Fruit fly (Drosophila melanogaster) whole organism, embryonic: ENCODE measurements around the gene Cisd2.
A peak's percentile ranks its signal among the peaks of the same experiment; 100 is the strongest.

Experiments used
- Abd-B ChIP-seq: fragments of 200-800 bp; sonication (Bioruptor generic); optimal IDR thresholded peaks from 2 replicates; lab custom pipeline; 2018; ENCODE audit warnings: missing biosample characterization, mild to moderate bottlenecking, missing genetic modification characterization, moderate library complexity
- Aef1 ChIP-seq: fragments of 200-800 bp; sonication (Bioruptor generic); IDR thresholded peaks from 3 replicates; pipeline ENCODE4 v1.3.6; 2022; ENCODE audit warnings: missing biosample characterization, missing genetic modification characterization
- CG12744 ChIP-seq: fragments of 200-800 bp; sonication (Bioruptor generic); optimal IDR thresholded peaks from 2 replicates; lab custom pipeline; 2016; ENCODE audit warnings: missing biosample characterization, missing genetic modification characterization
- CG14014 ChIP-seq: fragments of 200-800 bp; sonication (Bioruptor generic); IDR thresholded peaks from 2 replicates; pipeline ENCODE4 v1.3.6; 2022; ENCODE audit warnings: missing biosample characterization, missing genetic modification characterization
- CG14441 ChIP-seq: fragments of 200-800 bp; sonication (Bioruptor generic); IDR thresholded peaks from 2 replicates; pipeline ENCODE4 v1.3.6; 2022; ENCODE audit warnings: missing biosample characterization, missing genetic modification characterization
- CG31224 ChIP-seq: fragments of 200-800 bp; sonication (Bioruptor generic); IDR thresholded peaks from 2 replicates; pipeline ENCODE4 v1.3.6; 2022; ENCODE audit warnings: missing biosample characterization, missing genetic modification characterization
- CG3407 ChIP-seq: fragments of 200-800 bp; sonication (Bioruptor generic); optimal IDR thresholded peaks from 2 replicates; lab custom pipeline; 2018; ENCODE audit warnings: missing biosample characterization, mild to moderate bottlenecking, missing genetic modification characterization
- CG34422 ChIP-seq: fragments of 200-800 bp; sonication (Bioruptor generic); IDR thresholded peaks from 3 replicates; pipeline ENCODE4 v1.3.6; 2022; ENCODE audit warnings: missing biosample characterization, missing genetic modification characterization
- CG3847 ChIP-seq: fragments of 200-800 bp; sonication (Bioruptor generic); IDR thresholded peaks from 2 replicates; pipeline ENCODE4 v1.3.6; 2022; ENCODE audit warnings: missing biosample characterization, missing genetic modification characterization
- CG4282 ChIP-seq: fragments of 200-800 bp; sonication (Bioruptor generic); optimal IDR thresholded peaks from 2 replicates; lab custom pipeline; 2016; ENCODE audit warnings: missing biosample characterization, missing genetic modification characterization
- CG6175 ChIP-seq: fragments of 200-800 bp; sonication (Bioruptor generic); IDR thresholded peaks from 3 replicates; pipeline ENCODE4 v1.3.6; 2022; ENCODE audit warnings: missing biosample characterization, missing genetic modification characterization
- CG8765 ChIP-seq: fragments of 200-800 bp; sonication (Bioruptor generic); IDR thresholded peaks from 2 replicates; pipeline ENCODE4 v1.3.6; 2022; ENCODE audit warnings: missing biosample characterization, missing genetic modification characterization
- CG9609 ChIP-seq: fragments of 200-800 bp; sonication (Bioruptor generic); optimal IDR thresholded peaks from 3 replicates; lab custom pipeline; 2016; ENCODE audit warnings: missing biosample characterization, missing genetic modification characterization
- CG9932 ChIP-seq: fragments of 200-800 bp; sonication (Bioruptor generic); IDR thresholded peaks from 2 replicates; pipeline ENCODE4 v1.3.6; 2022; ENCODE audit warnings: missing biosample characterization, missing genetic modification characterization
- Dref ChIP-seq: fragments of 200-800 bp; sonication (Bioruptor generic); IDR thresholded peaks from 2 replicates; pipeline ENCODE4 v1.3.6; 2022; ENCODE audit warnings: missing biosample characterization, missing genetic modification characterization
- Drgx ChIP-seq: fragments of 200-800 bp; sonication (Bioruptor generic); IDR thresholded peaks from 2 replicates; pipeline ENCODE4 v1.3.6; 2022; ENCODE audit warnings: missing biosample characterization, missing genetic modification characterization
- H2.0 ChIP-seq: fragments of 200-800 bp; sonication (Bioruptor generic); IDR thresholded peaks from 2 replicates; pipeline ENCODE4 v1.3.6; 2022; ENCODE audit warnings: missing biosample characterization, missing genetic modification characterization
- HLH54F ChIP-seq: fragments of 200-800 bp; sonication (Bioruptor generic); optimal IDR thresholded peaks from 3 replicates; lab custom pipeline; 2016; ENCODE audit warnings: missing biosample characterization, missing genetic modification characterization
- MBD-R2 ChIP-seq: fragments of 200-800 bp; sonication (Bioruptor generic); IDR thresholded peaks from 2 replicates; pipeline ENCODE4 v1.3.6; 2022; ENCODE audit warnings: missing biosample characterization, missing genetic modification characterization
- Med ChIP-seq: fragments of 200-800 bp; sonication (Bioruptor generic); peaks from one replicate; lab custom pipeline; 2016; ENCODE audit warnings: missing biosample characterization, missing genetic modification characterization, mild to moderate bottlenecking, inconsistent platforms, moderate library complexity
- NFAT ChIP-seq: fragments of 200-800 bp; sonication (Bioruptor generic); IDR thresholded peaks from 2 replicates; pipeline ENCODE4 v1.3.6; 2022; ENCODE audit warnings: missing biosample characterization, missing genetic modification characterization
- Pdp1 ChIP-seq, 2 experiments: fragments of 200-800 bp; sonication (Bioruptor generic); optimal IDR thresholded peaks; 3 replicates each; lab custom pipeline; 2016; ENCODE audit warnings: missing biosample characterization in 2 of 2, missing genetic modification characterization in 2 of 2, mild to moderate bottlenecking in 1 of 2, moderate library complexity in 1 of 2
- Poxn ChIP-seq: fragments of 200-800 bp; sonication (Bioruptor generic); IDR thresholded peaks from 2 replicates; pipeline ENCODE4 v1.3.6; 2022; ENCODE audit warnings: missing biosample characterization, missing genetic modification characterization
- Rfx ChIP-seq: fragments of 200-800 bp; sonication (Bioruptor generic); IDR thresholded peaks from 2 replicates; pipeline ENCODE4 v1.3.6; 2022; ENCODE audit warnings: missing biosample characterization, missing genetic modification characterization
- Rx ChIP-seq: fragments of 200-800 bp; sonication (Bioruptor generic); IDR thresholded peaks from 2 replicates; pipeline ENCODE4 v1.3.6; 2022; ENCODE audit warnings: missing biosample characterization, missing genetic modification characterization
- Taf1 ChIP-seq: fragments of 200-800 bp; sonication (Bioruptor generic); IDR thresholded peaks from 2 replicates; pipeline ENCODE4 v1.3.6; 2022; ENCODE audit warnings: missing biosample characterization, missing genetic modification characterization
- ab ChIP-seq: fragments of 200-800 bp; sonication (Bioruptor generic); optimal IDR thresholded peaks from 2 replicates; lab custom pipeline; 2016; ENCODE audit warnings: missing biosample characterization, missing genetic modification characterization
- bcd ChIP-seq: fragments of 200-800 bp; sonication (Bioruptor generic); optimal IDR thresholded peaks from 2 replicates; lab custom pipeline; 2017; ENCODE audit warnings: missing biosample characterization, mild to moderate bottlenecking, missing genetic modification characterization
- chinmo ChIP-seq: fragments of 200-800 bp; sonication (Bioruptor generic); IDR thresholded peaks from 4 replicates; pipeline ENCODE4 v1.3.6; 2022; ENCODE audit warnings: missing biosample characterization, missing genetic modification characterization; ENCODE audit not compliant: partially characterized antibody
- corto ChIP-seq: fragments of 200-800 bp; sonication (Bioruptor generic); optimal IDR thresholded peaks from 2 replicates; lab custom pipeline; 2016; ENCODE audit warnings: missing biosample characterization, mild to moderate bottlenecking, missing genetic modification characterization, moderate library complexity
- dysf ChIP-seq: fragments of 200-800 bp; sonication (Bioruptor generic); IDR thresholded peaks from 3 replicates; pipeline ENCODE4 v1.3.6; 2022; ENCODE audit warnings: missing biosample characterization, missing genetic modification characterization
- ewg ChIP-seq: fragments of 200-800 bp; sonication (Bioruptor generic); optimal IDR thresholded peaks from 3 replicates; lab custom pipeline; 2017; ENCODE audit warnings: mild to moderate bottlenecking, missing biosample characterization, missing genetic modification reagents, missing genetic modification characterization
- exex ChIP-seq: fragments of 200-800 bp; sonication (Bioruptor generic); optimal IDR thresholded peaks from 4 replicates; lab custom pipeline; 2018; ENCODE audit warnings: missing biosample characterization, mild to moderate bottlenecking, missing genetic modification characterization, moderate library complexity
- grau ChIP-seq: fragments of 200-800 bp; optimal IDR thresholded peaks from 3 replicates; lab custom pipeline; 2019; ENCODE audit warnings: missing biosample characterization, mild to moderate bottlenecking, missing genetic modification characterization, moderate library complexity
- gsb-n ChIP-seq: fragments of 200-800 bp; sonication (Bioruptor generic); optimal IDR thresholded peaks from 3 replicates; lab custom pipeline; 2018; ENCODE audit warnings: missing biosample characterization, mild to moderate bottlenecking, missing genetic modification characterization
- lmd ChIP-seq: fragments of 200-800 bp; sonication (Bioruptor generic); IDR thresholded peaks from 2 replicates; pipeline ENCODE4 v1.3.6; 2022; ENCODE audit warnings: missing biosample characterization, missing genetic modification characterization
- mirr ChIP-seq: fragments of 200-800 bp; sonication (Bioruptor generic); optimal IDR thresholded peaks from 3 replicates; lab custom pipeline; 2018; ENCODE audit warnings: missing biosample characterization, mild to moderate bottlenecking, missing genetic modification characterization
- mld ChIP-seq: fragments of 200-800 bp; sonication (Bioruptor generic); IDR thresholded peaks from 3 replicates; pipeline ENCODE4 v1.3.6; 2022; ENCODE audit warnings: missing biosample characterization, missing genetic modification characterization; ENCODE audit not compliant: partially characterized antibody
- org-1 ChIP-seq: fragments of 200-800 bp; sonication (Bioruptor generic); optimal IDR thresholded peaks from 2 replicates; lab custom pipeline; 2017; ENCODE audit warnings: missing biosample characterization, missing genetic modification characterization
- schlank ChIP-seq: fragments of 200-800 bp; sonication (Bioruptor generic); optimal IDR thresholded peaks from 2 replicates; lab custom pipeline; 2018; ENCODE audit warnings: missing biosample characterization, mild to moderate bottlenecking, missing genetic modification characterization
- sim ChIP-seq: fragments of 200-800 bp; sonication (Bioruptor generic); IDR thresholded peaks from 2 replicates; pipeline ENCODE4 v1.3.6; 2022; ENCODE audit warnings: missing biosample characterization, missing genetic modification characterization
- slbo ChIP-seq: fragments of 200-800 bp; sonication (Bioruptor generic); IDR thresholded peaks from 2 replicates; pipeline ENCODE4 v1.3.6; 2022; ENCODE audit warnings: missing biosample characterization, missing genetic modification characterization
- tna ChIP-seq: fragments of 200-800 bp; sonication (Bioruptor generic); IDR thresholded peaks from 2 replicates; pipeline ENCODE4 v1.3.6; 2022; ENCODE audit warnings: missing biosample characterization, missing genetic modification characterization; ENCODE audit not compliant: partially characterized antibody

Gene Cisd2

DNA sequence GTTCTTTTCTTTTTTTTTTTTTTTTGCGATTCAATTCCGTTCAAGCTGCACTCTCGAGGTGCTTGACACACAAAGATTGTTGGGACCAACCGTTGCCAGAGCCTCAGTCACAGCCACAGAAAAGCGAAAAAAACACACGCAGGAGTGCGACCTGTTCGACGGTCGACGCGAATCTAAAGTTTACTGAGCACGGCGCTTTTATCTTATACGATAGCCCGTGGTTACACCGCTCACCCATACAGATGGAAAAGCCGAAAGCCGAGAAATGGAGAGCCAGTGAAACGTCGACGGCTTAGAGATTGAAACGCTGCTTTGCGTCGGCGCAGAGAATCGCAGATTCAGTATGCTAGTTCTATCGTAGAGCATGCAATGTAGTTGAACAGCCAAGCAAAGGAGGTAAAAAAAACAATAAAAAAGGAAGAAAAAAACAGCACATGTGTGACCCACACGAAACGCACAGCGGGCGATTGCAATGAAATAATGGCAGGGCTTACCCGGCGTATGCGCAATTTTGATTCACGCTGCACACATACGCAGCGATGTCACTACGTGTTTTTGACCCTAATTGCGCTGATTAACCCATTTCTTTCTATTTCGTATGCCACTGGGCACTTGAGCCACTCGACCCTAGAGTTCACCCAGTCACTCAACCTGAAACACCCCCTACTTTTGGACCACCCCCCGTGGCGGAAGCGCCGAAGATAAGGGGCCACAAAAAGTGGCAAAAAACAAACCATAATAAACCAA lies 27.2 kb upstream of the Cisd2 start, which contains the start of gene SP1029 (continued):
- TF ChIP-seq CG3407 (GFP tag; lab: Kevin White, UChicago) (no peak), Med (GFP tag; lab: Kevin White, UChicago) (peak; percentile 51), Taf1 (GFP tag; lab: Robert Waterston, UW) (no peak), sim (GFP tag; lab: Robert Waterston, UW) (no peak), mld (0 out of 3 replicates have a peak, but pooled peaks have one; percentile 20), chinmo (0 out of 4 replicates have a peak, but pooled peaks have one; percentile 60), CG4282 (GFP tag; lab: Kevin White, UChicago) (no peak), Drgx (GFP tag; lab: Robert Waterston, UW) (peak; percentile 36; the same call in 1 of the 2 replicates)

DNA sequence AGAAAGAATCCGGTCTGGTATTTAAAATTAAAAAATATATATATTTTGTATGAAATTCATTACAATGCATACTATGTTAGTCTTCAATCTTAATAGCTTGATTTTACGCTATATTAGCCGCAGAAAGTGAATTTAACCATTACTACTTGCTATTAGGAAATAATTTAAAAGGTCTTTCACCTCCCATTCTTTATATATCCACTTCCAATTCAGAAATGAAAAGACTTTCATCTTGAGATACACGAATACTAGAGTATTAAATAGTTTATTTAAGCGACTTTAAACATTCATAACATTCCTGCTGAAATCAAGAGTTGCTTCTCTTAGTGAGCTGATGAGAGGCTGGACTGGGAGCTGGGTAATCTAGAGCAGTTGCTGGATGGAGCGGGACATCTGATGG lies 21.5 kb upstream of the Cisd2 start, which contains the start of gene CG31445:
TSS of gene CG31445 (minus strand) at position 101 of the 400 bp plus-strand sequence.
- no peak for TF ChIP-seq HLH54F
- no peak for TF ChIP-seq CG31224 (GFP tag; lab: Robert Waterston, UW)
- no peak for TF ChIP-seq corto (GFP tag; lab: Kevin White, UChicago)
- TF ChIP-seq schlank, result no peak
- no peak for TF ChIP-seq org-1 (GFP tag; lab: Kevin White, UChicago)
- TF ChIP-seq, all 482 proteins: peak for 0

- no peak for TF ChIP-seq ewg (GFP tag; lab: Kevin White, UChicago)
- TF ChIP-seq, all 482 proteins: peak for 0
These were observed 15.4 kb upstream of the Cisd2 start, which contains the start of gene CG11951 for dm6 chr3R:29238623-29239022. Gene CG11951 (minus strand): TSS chr3R:29238723.

- peak; percentile 45; the same call in 1 of the 2 replicates for TF ChIP-seq slbo (GFP tag; lab: Robert Waterston, UW)
- TF ChIP-seq mirr (GFP tag; lab: Kevin White, UChicago), result peak; percentile 71
- peak; percentile 83 for TF ChIP-seq Med (GFP tag; lab: Kevin White, UChicago)
- 0 out of 3 replicates have a peak, but pooled peaks have one; percentile 19 for TF ChIP-seq CG34422 (GFP tag; lab: Robert Waterston, UW)
- 0 out of 3 replicates have a peak, but pooled peaks have one; percentile 8 for TF ChIP-seq CG6175 (GFP tag; lab: Robert Waterston, UW)
- peak; percentile 24; the same call in 1 of the 3 replicates for TF ChIP-seq dysf (GFP tag; lab: Robert Waterston, UW)
- TF ChIP-seq lmd, result peak; percentile 42; the same call in 1 of the 2 replicates
- no peak for TF ChIP-seq CG12744
- TF ChIP-seq Pdp1 (GFP tag; optimal IDR thresholded peaks at IDR 0.05; lab: Kevin White, UChicago), result peak in 1 of 2 experiments; percentile 96
- TF ChIP-seq NFAT, result peak; percentile 33; the same call in 1 of the 2 replicates
- TF ChIP-seq CG8765, result 0 out of 2 replicates have a peak, but pooled peaks have one; percentile 7
- peak; percentile 36; the same call in 1 of the 2 replicates for TF ChIP-seq CG9932 (GFP tag; lab: Robert Waterston, UW)
- TF ChIP-seq exex (tag; lab: Kevin White, UChicago), result peak; percentile 84
- peak; percentile 7; the same call in 1 of the 2 replicates for TF ChIP-seq MBD-R2 (GFP tag; lab: Robert Waterston, UW)
- TF ChIP-seq Dref (GFP tag; lab: Robert Waterston, UW), result 0 out of 2 replicates have a peak, but pooled peaks have one; percentile 23
- TF ChIP-seq tna (GFP tag; lab: Robert Waterston, UW), result no peak
- TF ChIP-seq Abd-B (GFP tag; lab: Kevin White, UChicago), result no peak
- no peak for TF ChIP-seq bcd (GFP tag; lab: Kevin White, UChicago)
- peak; percentile 48; the same call in 1 of the 2 replicates for TF ChIP-seq CG14014 (GFP tag; lab: Robert Waterston, UW)
- TF ChIP-seq H2.0 (GFP tag; lab: Robert Waterston, UW), result peak; percentile 18; the same call in 1 of the 2 replicates
- peak; percentile 55 for TF ChIP-seq Rfx (GFP tag; lab: Robert Waterston, UW)
- TF ChIP-seq Rx (GFP tag; lab: Robert Waterston, UW), result 0 out of 2 replicates have a peak, but pooled peaks have one; percentile 5
- TF ChIP-seq gsb-n (tag; lab: Kevin White, UChicago), result no peak
- TF ChIP-seq CG3847 (GFP tag; lab: Robert Waterston, UW), result peak; percentile 44; the same call in 1 of the 2 replicates
- TF ChIP-seq Poxn (GFP tag; lab: Robert Waterston, UW), result peak; percentile 20; the same call in 1 of the 2 replicates
- TF ChIP-seq CG3407 (GFP tag; lab: Kevin White, UChicago), result no peak
- peak; percentile 42; the same call in 1 of the 2 replicates for TF ChIP-seq CG14441
- no peak for TF ChIP-seq CG9609
- peak; percentile 49; the same call in 1 of the 3 replicates for TF ChIP-seq Aef1 (GFP tag; lab: Robert Waterston, UW)
- no peak for TF ChIP-seq grau (tag; lab: Kevin White, UChicago)
- no peak for TF ChIP-seq ab (GFP tag; lab: Kevin White, UChicago)
These were observed 7.4 kb upstream of the Cisd2 start for dm6 chr3R:29230552-29231102.
